Worm (Caenorhabditis elegans) whole organism, L1 larva: ENCODE measurements around the gene F01E11.3.

Experiments used
- alr-1 ChIP-seq: fragments of 200-800 bp; sonication (Bioruptor generic); optimal IDR thresholded peaks from 2 replicates; lab custom pipeline; 2018; ENCODE audit warnings: borderline replicate concordance, mild to moderate bottlenecking, missing genetic modification characterization, missing compliant biosample characterization
- ceh-82 ChIP-seq, 3 experiments: fragments of 150-350 bp in 1 of 3; sonication (generic microtip) in 2 of 3; optimal IDR thresholded peaks; 2 replicates each; lab custom pipeline; 2014 to 2017; ENCODE audit warnings: missing biosample characterization in 3 of 3, missing genetic modification characterization in 3 of 3
- fkh-10 ChIP-seq: sonication (generic microtip); optimal IDR thresholded peaks from 2 replicates; lab custom pipeline; 2017; ENCODE audit warnings: missing biosample characterization, missing genetic modification reagents, missing genetic modification characterization
- lin-13 ChIP-seq: fragments of 150-350 bp; optimal IDR thresholded peaks from 2 replicates; lab custom pipeline; 2014; ENCODE audit warnings: missing biosample characterization, missing genetic modification reagents, missing genetic modification characterization
- nhr-11 ChIP-seq: fragments of 150-350 bp; optimal IDR thresholded peaks from 2 replicates; lab custom pipeline; 2014; ENCODE audit warnings: missing biosample characterization, missing genetic modification characterization
- nhr-76 ChIP-seq: sonication (generic microtip); optimal IDR thresholded peaks from 2 replicates; lab custom pipeline; 2017; ENCODE audit warnings: missing biosample characterization, missing genetic modification characterization
- nhr-84 ChIP-seq: sonication (generic microtip); optimal IDR thresholded peaks from 2 replicates; lab custom pipeline; 2017; ENCODE audit warnings: missing biosample characterization, missing genetic modification characterization
- sptf-1 ChIP-seq: fragments of 150-350 bp; optimal IDR thresholded peaks from 2 replicates; lab custom pipeline; 2014; ENCODE audit warnings: missing biosample characterization, missing genetic modification characterization
- unc-86 ChIP-seq: sonication (generic microtip); optimal IDR thresholded peaks from 2 replicates; lab custom pipeline; 2016; ENCODE audit warnings: missing genetic modification characterization, missing compliant biosample characterization
- zip-4 ChIP-seq: fragments of 200-800 bp; sonication (Bioruptor generic); optimal IDR thresholded peaks from 2 replicates; lab custom pipeline; 2018; ENCODE audit warnings: mild to moderate bottlenecking, missing genetic modification characterization, moderate library complexity, missing compliant biosample characterization

DNA sequence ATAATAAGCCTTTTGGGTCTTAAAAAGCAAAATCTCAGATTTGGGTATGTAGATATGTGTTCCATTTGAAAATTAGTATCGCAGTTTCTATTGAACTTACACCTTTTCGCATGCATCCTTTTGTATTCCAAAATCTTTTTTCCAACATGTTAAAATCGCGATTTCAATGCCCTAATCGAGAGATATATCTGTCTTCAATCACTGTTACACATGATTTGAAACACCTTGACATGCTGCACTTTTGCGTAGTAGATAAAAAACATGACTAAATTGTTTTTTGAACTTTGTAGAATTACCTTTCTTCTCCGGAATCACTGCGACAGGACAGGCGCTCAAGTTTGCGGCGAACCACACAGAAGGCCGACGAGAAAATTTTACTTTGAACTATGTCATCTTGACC lies 25.4 kb upstream of the F01E11.3 start:
- no peak for TF ChIP-seq fkh-10 (GFP tag; lab: Kevin White, UChicago)
- TF ChIP-seq nhr-84 (tag; lab: Kevin White, UChicago): no peak
- TF ChIP-seq lin-13 (GFP tag; lab: Kevin White, UChicago): no peak
- no peak for TF ChIP-seq unc-86
- TF ChIP-seq nhr-76 (tag; lab: Kevin White, UChicago): no peak
- TF ChIP-seq zip-4: no peak
- no peak for TF ChIP-seq alr-1 (tag; lab: Kevin White, UChicago)
- TF ChIP-seq nhr-11: no peak
- no peak for TF ChIP-seq sptf-1 (tag; lab: Kevin White, UChicago)
- no peak for TF ChIP-seq ceh-82 (tag; optimal IDR thresholded peaks at IDR 0.05; lab: Kevin White, UChicago)
